Worm (Caenorhabditis elegans) whole organism, late embryonic: Measurements from ENCODE around the gene nspb-1.

Experiments
- ama-1 ChIP-seq: fragments of 150-350 bp; optimal IDR thresholded peaks from 2 replicates; lab custom pipeline; 2014
- ceh-31 ChIP-seq: sonication (generic microtip); optimal IDR thresholded peaks from 2 replicates; lab custom pipeline; 2016; ENCODE audit warnings: missing genetic modification characterization, missing compliant biosample characterization
- ceh-45 ChIP-seq: fragments of 200-800 bp; sonication (Bioruptor generic); IDR thresholded peaks from 2 replicates; pipeline ENCODE4 v1.3.6; 2022; ENCODE audit warnings: missing genetic modification reagents, missing genetic modification characterization, missing compliant biosample characterization
- ets-4 ChIP-seq: sonication (generic microtip); optimal IDR thresholded peaks from 2 replicates; lab custom pipeline; 2016; ENCODE audit warnings: missing genetic modification characterization, missing compliant biosample characterization
- fkh-10 ChIP-seq: fragments of 150-350 bp; optimal IDR thresholded peaks from 2 replicates; lab custom pipeline; 2014; ENCODE audit warnings: missing biosample characterization, missing genetic modification reagents, missing genetic modification characterization
- rnt-1 ChIP-seq: sonication (generic microtip); optimal IDR thresholded peaks from 2 replicates; lab custom pipeline; 2016; ENCODE audit warnings: missing genetic modification characterization, missing compliant biosample characterization

DNA sequence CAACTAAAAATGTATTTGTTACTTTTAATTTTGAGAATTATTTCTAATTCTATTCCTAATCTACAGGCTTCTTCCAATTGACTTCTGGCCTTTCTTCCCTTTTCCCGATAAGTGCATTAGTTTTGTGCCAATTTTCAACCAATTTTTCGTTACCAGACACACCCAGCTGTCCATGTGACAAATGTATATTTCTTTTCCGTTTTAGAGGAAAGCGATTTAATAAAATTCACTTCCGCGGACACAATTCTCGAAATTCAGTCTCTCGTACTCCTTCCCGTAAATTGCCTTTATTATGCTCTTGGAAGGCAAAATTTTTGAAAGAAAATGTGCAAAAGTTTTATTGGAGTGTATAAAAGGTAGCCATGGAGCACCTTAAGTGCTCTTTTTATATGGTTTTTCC, 47.9 kb downstream of the nspb-1 start:
- TF ChIP-seq rnt-1 (tag; lab: Kevin White, UChicago), result no peak
- no peak for TF ChIP-seq ama-1 (lab: Kevin White, UChicago)
- TF ChIP-seq ets-4, result no peak
- no peak for TF ChIP-seq fkh-10 (GFP tag; lab: Kevin White, UChicago)
- TF ChIP-seq ceh-31, result no peak
- TF ChIP-seq ceh-45 (GFP tag; lab: Robert Waterston, UW), result no peak
